Worm (Caenorhabditis elegans) whole organism, young adult: Measurements from ENCODE around the gene gpb-1.

Experiments used
- B0261.1 ChIP-seq: sonication (generic microtip); optimal IDR thresholded peaks from 2 replicates; lab custom pipeline; 2016; ENCODE audit warnings: mild to moderate bottlenecking, missing genetic modification characterization, moderate library complexity, missing compliant biosample characterization
- C06A6.2 ChIP-seq: fragments of 200-800 bp; sonication (Bioruptor generic); conservative IDR thresholded peaks from 2 replicates; pipeline ENCODE4 v1.3.6; 2022; ENCODE audit warnings: missing genetic modification characterization, missing compliant biosample characterization
- C17E4.6 ChIP-seq: fragments of 200-800 bp; sonication (Bioruptor generic); IDR thresholded peaks from 2 replicates; pipeline ENCODE4 v1.3.6; 2022; ENCODE audit warnings: missing genetic modification reagents, missing genetic modification characterization, missing compliant biosample characterization
- F22D6.2 ChIP-seq: sonication (generic microtip); optimal IDR thresholded peaks from 2 replicates; lab custom pipeline; 2016; ENCODE audit warnings: mild to moderate bottlenecking, missing genetic modification characterization, missing compliant biosample characterization
- F23B12.7 ChIP-seq: sonication (generic microtip); optimal IDR thresholded peaks from 2 replicates; lab custom pipeline; 2017; ENCODE audit warnings: missing genetic modification characterization, mild to moderate bottlenecking, missing compliant biosample characterization, antibody characterized with exemption, moderate library complexity; ENCODE audit not compliant: insufficient read depth
- F57C9.4 ChIP-seq: sonication (generic microtip); optimal IDR thresholded peaks from 2 replicates; lab custom pipeline; 2017; ENCODE audit warnings: mild to moderate bottlenecking, missing genetic modification characterization, missing compliant biosample characterization
- Y53F4B.3 ChIP-seq: fragments of 200-800 bp; sonication (Bioruptor generic); IDR thresholded peaks from 2 replicates; pipeline ENCODE4 v1.3.6; 2022; ENCODE audit warnings: missing genetic modification reagents, missing genetic modification characterization, missing compliant biosample characterization
- Y53G8AR.9 ChIP-seq: fragments of 200-800 bp; sonication (Bioruptor generic); conservative IDR thresholded peaks from 2 replicates; pipeline ENCODE4 v1.3.6; 2022; ENCODE audit warnings: missing genetic modification reagents, missing genetic modification characterization, missing compliant biosample characterization
- Y95B8A.8 ChIP-seq: fragments of 200-800 bp; sonication (Bioruptor generic); IDR thresholded peaks from 2 replicates; pipeline ENCODE4 v1.3.6; 2022; ENCODE audit warnings: missing genetic modification reagents, missing genetic modification characterization, missing compliant biosample characterization
- akir-1 ChIP-seq: fragments of 200-800 bp; sonication (Bioruptor generic); optimal IDR thresholded peaks from 2 replicates; lab custom pipeline; 2018; ENCODE audit warnings: mild to moderate bottlenecking, missing genetic modification characterization, moderate library complexity, missing compliant biosample characterization
- aptf-2 ChIP-seq: fragments of 200-800 bp; sonication (Bioruptor generic); conservative IDR thresholded peaks from 2 replicates; pipeline ENCODE4 v1.3.6; 2022; ENCODE audit warnings: missing genetic modification reagents, missing genetic modification characterization, missing compliant biosample characterization
- cebp-1 ChIP-seq, 2 experiments: fragments of 200-800 bp in 1 of 2; sonication (Bioruptor generic) in 1 of 2; sonication (generic microtip) in 1 of 2; IDR thresholded peaks in 1 of 2; optimal IDR thresholded peaks in 1 of 2; 2 replicates each; pipeline versions ENCODE4 v1.3.6 to Lab custom; 2017 to 2022; ENCODE audit warnings: missing compliant biosample characterization in 2 of 2, missing genetic modification characterization in 2 of 2, mild to moderate bottlenecking in 1 of 2, missing genetic modification reagents in 1 of 2, moderate library complexity in 1 of 2
- cebp-2 ChIP-seq: fragments of 200-800 bp; sonication (Bioruptor generic); IDR thresholded peaks from 2 replicates; pipeline ENCODE4 v1.3.6; 2022; ENCODE audit warnings: missing genetic modification characterization, missing compliant biosample characterization
- ceh-58 ChIP-seq: fragments of 200-800 bp; sonication (Bioruptor generic); IDR thresholded peaks from 2 replicates; pipeline ENCODE4 v1.3.6; 2022; ENCODE audit warnings: missing genetic modification characterization, missing compliant biosample characterization
- dpl-1 ChIP-seq: fragments of 150-350 bp; optimal IDR thresholded peaks from 2 replicates; lab custom pipeline; 2014; ENCODE audit warnings: missing biosample characterization, missing genetic modification reagents, missing genetic modification characterization
- efl-1 ChIP-seq: fragments of 150-350 bp; optimal IDR thresholded peaks from 2 replicates; lab custom pipeline; 2014; ENCODE audit warnings: missing biosample characterization, missing genetic modification reagents, missing genetic modification characterization
- egl-44 ChIP-seq: fragments of 200-800 bp; sonication (Bioruptor generic); IDR thresholded peaks from 2 replicates; pipeline ENCODE4 v1.3.6; 2022; ENCODE audit warnings: missing genetic modification reagents, missing genetic modification characterization, missing compliant biosample characterization
- ets-4 ChIP-seq: fragments of 200-800 bp; sonication (Bioruptor generic); optimal IDR thresholded peaks from 2 replicates; lab custom pipeline; 2018; ENCODE audit warnings: mild to moderate bottlenecking, missing genetic modification characterization, missing compliant biosample characterization
- gei-17 ChIP-seq: fragments of 200-800 bp; sonication (Bioruptor generic); optimal IDR thresholded peaks from 2 replicates; lab custom pipeline; 2018; ENCODE audit warnings: mild to moderate bottlenecking, missing genetic modification characterization, missing compliant biosample characterization
- hlh-26 ChIP-seq: fragments of 200-800 bp; sonication (Bioruptor generic); conservative IDR thresholded peaks from 2 replicates; pipeline ENCODE4 v1.3.6; 2022; ENCODE audit warnings: missing genetic modification reagents, missing genetic modification characterization, missing compliant biosample characterization
- hmg-1.2 ChIP-seq: fragments of 200-800 bp; sonication (Bioruptor generic); IDR thresholded peaks from 2 replicates; pipeline ENCODE4 v1.3.6; 2022; ENCODE audit warnings: missing genetic modification reagents, missing genetic modification characterization, missing compliant biosample characterization
- let-526 ChIP-seq: fragments of 200-800 bp; sonication (Bioruptor generic); IDR thresholded peaks from 2 replicates; pipeline ENCODE4 v1.3.6; 2022; ENCODE audit warnings: missing genetic modification reagents, missing genetic modification characterization, missing compliant biosample characterization
- lin-35 ChIP-seq, 3 experiments: fragments of 150-350 bp in 2 of 3; sonication (generic microtip) in 1 of 3; optimal IDR thresholded peaks; 2 replicates each; lab custom pipeline; 2014 to 2018; ENCODE audit warnings: missing biosample characterization in 3 of 3, missing genetic modification characterization in 3 of 3, missing genetic modification reagents in 3 of 3
- mel-28 ChIP-seq: sonication (generic microtip); optimal IDR thresholded peaks from 2 replicates; lab custom pipeline; 2016; ENCODE audit warnings: borderline replicate concordance, mild to moderate bottlenecking, missing genetic modification characterization, missing compliant biosample characterization
- mxl-1 ChIP-seq: sonication (generic microtip); optimal IDR thresholded peaks from 2 replicates; lab custom pipeline; 2016; ENCODE audit warnings: missing genetic modification characterization, missing compliant biosample characterization
- nhr-120 ChIP-seq: fragments of 200-800 bp; sonication (Bioruptor generic); IDR thresholded peaks from 2 replicates; pipeline ENCODE4 v1.3.6; 2022; ENCODE audit warnings: missing genetic modification characterization, missing compliant biosample characterization
- nhr-179 ChIP-seq: sonication (generic microtip); optimal IDR thresholded peaks from 2 replicates; lab custom pipeline; 2016; ENCODE audit warnings: mild to moderate bottlenecking, missing genetic modification characterization, missing compliant biosample characterization
- nhr-27 ChIP-seq: fragments of 200-800 bp; sonication (Bioruptor generic); optimal IDR thresholded peaks from 2 replicates; lab custom pipeline; 2018; ENCODE audit warnings: mild to moderate bottlenecking, missing genetic modification characterization, moderate library complexity, missing compliant biosample characterization
- nhr-80 ChIP-seq: sonication (generic microtip); optimal IDR thresholded peaks from 2 replicates; lab custom pipeline; 2016; ENCODE audit warnings: missing genetic modification characterization, missing compliant biosample characterization
- pha-4 ChIP-seq: fragments of 150-350 bp; sonication (generic microtip); optimal IDR thresholded peaks from 2 replicates; lab custom pipeline; 2014; ENCODE audit warnings: missing biosample characterization, missing genetic modification reagents, missing genetic modification characterization
- rcor-1 ChIP-seq: fragments of 200-800 bp; sonication (Bioruptor generic); IDR thresholded peaks from 2 replicates; pipeline ENCODE4 v1.3.6; 2022; ENCODE audit warnings: missing genetic modification reagents, missing genetic modification characterization, missing compliant biosample characterization
- repo-1 ChIP-seq: sonication (generic microtip); optimal IDR thresholded peaks from 2 replicates; lab custom pipeline; 2017; ENCODE audit warnings: mild to moderate bottlenecking, missing genetic modification characterization, missing compliant biosample characterization
- sea-2 ChIP-seq: fragments of 200-800 bp; sonication (Bioruptor generic); IDR thresholded peaks from 2 replicates; pipeline ENCODE4 v1.3.6; 2022; ENCODE audit warnings: missing genetic modification characterization, missing compliant biosample characterization
- sptf-2 ChIP-seq: fragments of 200-800 bp; sonication (Bioruptor generic); optimal IDR thresholded peaks from 2 replicates; lab custom pipeline; 2018; ENCODE audit warnings: mild to moderate bottlenecking, missing genetic modification characterization, missing compliant biosample characterization
- ztf-28 ChIP-seq: fragments of 200-800 bp; sonication (Bioruptor generic); IDR thresholded peaks from 2 replicates; pipeline ENCODE4 v1.3.6; 2022; ENCODE audit warnings: missing genetic modification reagents, missing genetic modification characterization, missing compliant biosample characterization
- ztf-3 ChIP-seq: fragments of 200-800 bp; sonication (Bioruptor generic); optimal IDR thresholded peaks from 2 replicates; lab custom pipeline; 2018; ENCODE audit warnings: mild to moderate bottlenecking, missing genetic modification characterization, missing compliant biosample characterization

The gpb-1 gene

ce11 chrII:11748494-11748893, at the start of gene gpb-1, which contains the start of gene F44E5.17:
TSS of gene gpb-1 (minus strand) at chrII:11748611.
TSS of gene F44E5.17 (minus strand) at chrII:11748594.
- TF ChIP-seq efl-1 (GFP tag; lab: Kevin White, UChicago) (peak; percentile 6), C17E4.6 (GFP tag; lab: Robert Waterston, UW) (no peak), ceh-58 (GFP tag; lab: Robert Waterston, UW) (no peak), hmg-1.2 (GFP tag; lab: Robert Waterston, UW) (peak; percentile 11; the same call in 1 of the 2 replicates), nhr-120 (GFP tag; lab: Robert Waterston, UW) (no peak), akir-1 (no peak), ets-4 (GFP tag; lab: Kevin White, UChicago) (no peak)

ce11 chrII:11797194-11797593, 48.8 kb upstream of the gpb-1 start:
- peak; percentile 42 for TF ChIP-seq nhr-80
- no peak for TF ChIP-seq C17E4.6 (GFP tag; lab: Robert Waterston, UW)
- no peak for TF ChIP-seq pha-4 (tag; lab: Kevin White, UChicago)
- TF ChIP-seq hlh-26 (GFP tag; lab: Robert Waterston, UW): no peak
- TF ChIP-seq F22D6.2 (tag; lab: Kevin White, UChicago): no peak
- TF ChIP-seq F23B12.7: no peak
- no peak for TF ChIP-seq egl-44 (GFP tag; lab: Robert Waterston, UW)

- no peak for TF ChIP-seq ets-4 (GFP tag; lab: Kevin White, UChicago)
- no peak for TF ChIP-seq let-526 (GFP tag; lab: Robert Waterston, UW)
- TF ChIP-seq dpl-1: no peak
- no peak for TF ChIP-seq sea-2
- no peak for TF ChIP-seq cebp-1 (GFP tag; IDR thresholded peaks at IDR 0.05; lab: Robert Waterston, UW)
- no peak for TF ChIP-seq cebp-1 (tag; optimal IDR thresholded peaks at IDR 0.05; lab: Kevin White, UChicago)
- no peak for TF ChIP-seq Y53F4B.3 (GFP tag; lab: Robert Waterston, UW)
- TF ChIP-seq mel-28: no peak
- no peak for TF ChIP-seq nhr-27 (tag; lab: Kevin White, UChicago)
These were observed 46.0 kb upstream of the gpb-1 start for ce11 chrII:11794392-11794791.

ce11 chrII:11790458-11790857, 42.0 kb upstream of the gpb-1 start, which contains the start of gene F43G6.4:
TSS of gene F43G6.4 (plus strand) at chrII:11790758.
- no peak for TF ChIP-seq Y53G8AR.9 (GFP tag; lab: Robert Waterston, UW)
- no peak for TF ChIP-seq B0261.1
- TF ChIP-seq cebp-2 (GFP tag; lab: Robert Waterston, UW): no peak
- TF ChIP-seq repo-1 (tag; lab: Kevin White, UChicago): no peak
- no peak for TF ChIP-seq C06A6.2 (GFP tag; lab: Robert Waterston, UW)
- no peak for TF ChIP-seq ztf-28 (GFP tag; lab: Robert Waterston, UW)
- no peak for TF ChIP-seq F23B12.7
- TF ChIP-seq ztf-3 (GFP tag; lab: Kevin White, UChicago): no peak
- TF ChIP-seq mxl-1: no peak
- no peak for TF ChIP-seq gei-17 (GFP tag; lab: Kevin White, UChicago)
- TF ChIP-seq F57C9.4: no peak
- TF ChIP-seq aptf-2 (GFP tag; lab: Robert Waterston, UW): no peak
- no peak for TF ChIP-seq nhr-179
- TF ChIP-seq rcor-1 (GFP tag; lab: Robert Waterston, UW): no peak
- no peak for TF ChIP-seq sptf-2 (GFP tag; lab: Kevin White, UChicago)
- no peak for TF ChIP-seq F22D6.2 (tag; lab: Kevin White, UChicago)
- no peak for TF ChIP-seq Y95B8A.8 (GFP tag; lab: Robert Waterston, UW)
- no peak for TF ChIP-seq lin-35 (GFP tag; optimal IDR thresholded peaks at IDR 0.05; lab: Kevin White, UChicago)
